Worm (Caenorhabditis elegans) whole organism, L3 larva: Measurements from ENCODE around the gene cnt-2.

ENCODE experiments used
- R02D3.7 ChIP-seq: fragments of 150-350 bp; optimal IDR thresholded peaks from 2 replicates; lab custom pipeline; 2014; ENCODE audit warnings: missing biosample characterization, missing genetic modification characterization
- ZK546.5 ChIP-seq: sonication (generic microtip); optimal IDR thresholded peaks from 2 replicates; lab custom pipeline; 2017; ENCODE audit warnings: missing biosample characterization, missing genetic modification characterization
- ama-1 ChIP-seq: fragments of 150-350 bp; optimal IDR thresholded peaks from 2 replicates; lab custom pipeline; 2018
- ceh-16 ChIP-seq: sonication (generic microtip); optimal IDR thresholded peaks from 2 replicates; lab custom pipeline; 2017; ENCODE audit warnings: missing biosample characterization, missing genetic modification characterization
- ceh-28 ChIP-seq: fragments of 150-350 bp; optimal IDR thresholded peaks from 2 replicates; lab custom pipeline; 2014; ENCODE audit warnings: missing biosample characterization, missing genetic modification reagents, missing genetic modification characterization
- ceh-82 ChIP-seq: fragments of 150-350 bp; optimal IDR thresholded peaks from 2 replicates; lab custom pipeline; 2014; ENCODE audit warnings: missing biosample characterization, missing genetic modification characterization
- ceh-9 ChIP-seq: sonication (generic microtip); optimal IDR thresholded peaks from 2 replicates; lab custom pipeline; 2018; ENCODE audit warnings: missing biosample characterization, missing genetic modification characterization
- daf-12 ChIP-seq: fragments of 150-350 bp; optimal IDR thresholded peaks from 2 replicates; lab custom pipeline; 2014; ENCODE audit warnings: missing biosample characterization, missing genetic modification reagents, missing genetic modification characterization
- egl-27 ChIP-seq: sonication (generic microtip); optimal IDR thresholded peaks from 4 replicates; lab custom pipeline; 2017; ENCODE audit warnings: missing biosample characterization, missing genetic modification reagents, missing genetic modification characterization
- egl-5 ChIP-seq: fragments of 150-350 bp; optimal IDR thresholded peaks from 2 replicates; lab custom pipeline; 2017; ENCODE audit warnings: missing biosample characterization, missing genetic modification reagents, missing genetic modification characterization, inconsistent platforms
- elt-1 ChIP-seq: fragments of 150-350 bp; optimal IDR thresholded peaks from 2 replicates; lab custom pipeline; 2014; ENCODE audit warnings: missing biosample characterization, missing genetic modification characterization
- elt-2 ChIP-seq: sonication (generic microtip); optimal IDR thresholded peaks from 2 replicates; lab custom pipeline; 2016; ENCODE audit warnings: missing genetic modification reagents, mild to moderate bottlenecking, missing genetic modification characterization, missing compliant biosample characterization
- elt-3 ChIP-seq, 3 experiments: fragments of 150-350 bp in 1 of 3; sonication (generic microtip) in 2 of 3; optimal IDR thresholded peaks; 2 replicates in 2 of 3; 4 replicates in 1 of 3; lab custom pipeline; 2014 to 2017; ENCODE audit warnings: missing biosample characterization in 3 of 3, missing genetic modification characterization in 3 of 3
- eor-1 ChIP-seq, 2 experiments: fragments of 150-350 bp; optimal IDR thresholded peaks; 2 replicates each; lab custom pipeline; 2014 to 2018; ENCODE audit warnings: missing biosample characterization in 2 of 2, missing genetic modification characterization in 2 of 2
- fkh-2 ChIP-seq: fragments of 150-350 bp; optimal IDR thresholded peaks from 2 replicates; lab custom pipeline; 2014; ENCODE audit warnings: missing biosample characterization, missing genetic modification reagents, missing genetic modification characterization
- fos-1 ChIP-seq: fragments of 150-350 bp; optimal IDR thresholded peaks from 2 replicates; lab custom pipeline; 2014; ENCODE audit warnings: missing biosample characterization, missing genetic modification characterization
- hmg-11 ChIP-seq: sonication (generic microtip); optimal IDR thresholded peaks from 2 replicates; lab custom pipeline; 2016; ENCODE audit warnings: missing genetic modification characterization, missing compliant biosample characterization
- jun-1 ChIP-seq: fragments of 150-350 bp; optimal IDR thresholded peaks from 2 replicates; lab custom pipeline; 2014; ENCODE audit warnings: missing biosample characterization, missing genetic modification reagents, missing genetic modification characterization
- lin-39 ChIP-seq: fragments of 150-350 bp; optimal IDR thresholded peaks from 2 replicates; lab custom pipeline; 2018; ENCODE audit warnings: missing biosample characterization, missing genetic modification reagents, missing genetic modification characterization
- lsy-12 ChIP-seq: sonication (generic microtip); optimal IDR thresholded peaks from 2 replicates; lab custom pipeline; 2016; ENCODE audit warnings: mild to moderate bottlenecking, missing genetic modification characterization, missing compliant biosample characterization
- mdl-1 ChIP-seq: fragments of 150-350 bp; optimal IDR thresholded peaks from 2 replicates; lab custom pipeline; 2014; ENCODE audit warnings: missing biosample characterization, missing genetic modification characterization
- nfya-1 ChIP-seq: sonication (generic microtip); optimal IDR thresholded peaks from 2 replicates; lab custom pipeline; 2017; ENCODE audit warnings: missing genetic modification characterization, mild to moderate bottlenecking, missing compliant biosample characterization, antibody characterized with exemption, moderate library complexity; ENCODE audit not compliant: insufficient read depth
- nhr-11 ChIP-seq: fragments of 150-350 bp; optimal IDR thresholded peaks from 2 replicates; lab custom pipeline; 2014; ENCODE audit warnings: missing biosample characterization, missing genetic modification characterization
- nhr-12 ChIP-seq: fragments of 150-350 bp; optimal IDR thresholded peaks from 2 replicates; lab custom pipeline; 2014; ENCODE audit warnings: missing biosample characterization, missing genetic modification characterization
- nhr-23 ChIP-seq: fragments of 150-350 bp; optimal IDR thresholded peaks from 2 replicates; lab custom pipeline; 2014; ENCODE audit warnings: missing biosample characterization, missing genetic modification reagents, missing genetic modification characterization
- nhr-25 ChIP-seq: sonication (generic microtip); optimal IDR thresholded peaks from 2 replicates; lab custom pipeline; 2017; ENCODE audit warnings: missing biosample characterization, missing genetic modification characterization
- nhr-43 ChIP-seq: sonication (generic microtip); optimal IDR thresholded peaks from 2 replicates; lab custom pipeline; 2016; ENCODE audit warnings: mild to moderate bottlenecking, missing genetic modification characterization, missing compliant biosample characterization; ENCODE audit not compliant: poor library complexity, severe bottlenecking
- nhr-67 ChIP-seq: fragments of 150-350 bp; optimal IDR thresholded peaks from 2 replicates; lab custom pipeline; 2014; ENCODE audit warnings: missing biosample characterization, missing genetic modification characterization
- nhr-76 ChIP-seq: fragments of 150-350 bp; sonication (generic microtip); optimal IDR thresholded peaks from 5 replicates; lab custom pipeline; 2014; ENCODE audit warnings: missing biosample characterization, missing genetic modification characterization
- nhr-77 ChIP-seq: fragments of 150-350 bp; optimal IDR thresholded peaks from 2 replicates; lab custom pipeline; 2014; ENCODE audit warnings: missing biosample characterization, missing genetic modification characterization
- pha-4 ChIP-seq: fragments of 150-350 bp; optimal IDR thresholded peaks from 2 replicates; lab custom pipeline; 2014; ENCODE audit warnings: missing biosample characterization, missing genetic modification reagents, missing genetic modification characterization
- pqm-1 ChIP-seq: fragments of 150-350 bp; optimal IDR thresholded peaks from 2 replicates; lab custom pipeline; 2017; ENCODE audit warnings: missing biosample characterization, missing genetic modification characterization, inconsistent platforms
- sea-2 ChIP-seq: fragments of 150-350 bp; sonication (generic microtip); optimal IDR thresholded peaks from 4 replicates; lab custom pipeline; 2014; ENCODE audit warnings: missing biosample characterization, missing genetic modification reagents, missing genetic modification characterization
- skn-1 ChIP-seq: fragments of 150-350 bp; optimal IDR thresholded peaks from 2 replicates; lab custom pipeline; 2014; ENCODE audit warnings: missing biosample characterization, missing genetic modification characterization
- snpc-4 ChIP-seq: fragments of 150-350 bp; optimal IDR thresholded peaks from 2 replicates; lab custom pipeline; 2014; ENCODE audit warnings: missing biosample characterization, missing genetic modification characterization
- tbx-2 ChIP-seq: sonication (generic microtip); optimal IDR thresholded peaks from 2 replicates; lab custom pipeline; 2016; ENCODE audit warnings: mild to moderate bottlenecking, missing genetic modification characterization, missing compliant biosample characterization
- unc-39 ChIP-seq: sonication (generic microtip); optimal IDR thresholded peaks from 4 replicates; lab custom pipeline; 2017; ENCODE audit warnings: missing biosample characterization, missing genetic modification characterization
- unc-62 ChIP-seq: fragments of 150-350 bp; sonication (generic microtip); optimal IDR thresholded peaks from 4 replicates; lab custom pipeline; 2014; ENCODE audit warnings: missing biosample characterization, missing genetic modification reagents, missing genetic modification characterization
- zag-1 ChIP-seq: fragments of 150-350 bp; optimal IDR thresholded peaks from 2 replicates; lab custom pipeline; 2014; ENCODE audit warnings: missing biosample characterization, missing genetic modification characterization
- ztf-11 ChIP-seq: fragments of 150-350 bp; optimal IDR thresholded peaks from 2 replicates; lab custom pipeline; 2014; ENCODE audit warnings: missing biosample characterization, missing genetic modification characterization
- ztf-4 ChIP-seq: fragments of 150-350 bp; optimal IDR thresholded peaks from 2 replicates; lab custom pipeline; 2014; ENCODE audit warnings: missing biosample characterization, missing genetic modification characterization

Gene cnt-2

ce11 chrIII:10714541-10714940 lies 59.7 kb downstream of the cnt-2 start:
- no peak for TF ChIP-seq sea-2
- TF ChIP-seq ceh-9 (tag; lab: Kevin White, UChicago) = no peak
- no peak for TF ChIP-seq daf-12 (tag; lab: Kevin White, UChicago)
- no peak for TF ChIP-seq elt-1 (tag; lab: Kevin White, UChicago)
- peak; percentile 33 for TF ChIP-seq ama-1 (lab: Kevin White, UChicago)
- no peak for TF ChIP-seq hmg-11 (tag; lab: Kevin White, UChicago)

ce11 chrIII:10716091-10716490 lies 61.3 kb downstream of the cnt-2 start, which contains the start of gene W09D10.4:
Gene W09D10.4 (minus strand): TSS chrIII:10716191.
- TF ChIP-seq jun-1 (tag; lab: Kevin White, UChicago) (no peak), elt-2 (peak; percentile 3), zag-1 (tag; lab: Kevin White, UChicago) (no peak), ama-1 (lab: Kevin White, UChicago) (peak; percentile 27)
- TF ChIP-seq, all 47 proteins: peak for 2

- peak; percentile 96 for TF ChIP-seq nhr-43 (tag; lab: Kevin White, UChicago)
- TF ChIP-seq lsy-12 (tag; lab: Kevin White, UChicago) = peak; percentile 17
- TF ChIP-seq fkh-2 = no peak
- TF ChIP-seq pha-4 = no peak
- no peak for TF ChIP-seq ceh-9 (tag; lab: Kevin White, UChicago)
- peak; percentile 19 for TF ChIP-seq R02D3.7 (tag; lab: Kevin White, UChicago)
- no peak for TF ChIP-seq unc-62 (GFP tag; lab: Kevin White, UChicago)
- TF ChIP-seq elt-1 (tag; lab: Kevin White, UChicago) = no peak
- TF ChIP-seq tbx-2 (tag; lab: Kevin White, UChicago) = peak; percentile 41
- TF ChIP-seq ztf-11 (tag; lab: Kevin White, UChicago) = no peak
- TF ChIP-seq sea-2 = no peak
- TF ChIP-seq ceh-82 = no peak
- peak; percentile 93 for TF ChIP-seq nhr-25 (tag; lab: Kevin White, UChicago)
- TF ChIP-seq lin-39 (tag; lab: Kevin White, UChicago) = no peak
- no peak for TF ChIP-seq zag-1 (tag; lab: Kevin White, UChicago)
- no peak for TF ChIP-seq egl-5 (tag; lab: Kevin White, UChicago)
- no peak for TF ChIP-seq nhr-12 (tag; lab: Kevin White, UChicago)
- TF ChIP-seq ama-1 (lab: Kevin White, UChicago) = peak; percentile 96
- no peak for TF ChIP-seq egl-27
- no peak for TF ChIP-seq nhr-77 (tag; lab: Kevin White, UChicago)
- TF ChIP-seq skn-1 (tag; lab: Kevin White, UChicago) = no peak
- TF ChIP-seq ZK546.5 (tag; lab: Kevin White, UChicago) = no peak
- peak; percentile 40 for TF ChIP-seq nhr-76 (tag; lab: Kevin White, UChicago)
- TF ChIP-seq ceh-16 (tag; lab: Kevin White, UChicago) = no peak
- TF ChIP-seq nfya-1 (tag; lab: Kevin White, UChicago) = peak; percentile 64
- TF ChIP-seq hmg-11 (tag; lab: Kevin White, UChicago) = no peak
- no peak for TF ChIP-seq nhr-11 (tag; lab: Kevin White, UChicago)
- TF ChIP-seq pqm-1 (tag; lab: Kevin White, UChicago) = peak; percentile 63
- TF ChIP-seq jun-1 (tag; lab: Kevin White, UChicago) = peak; percentile 42
- no peak for TF ChIP-seq nhr-67 (tag; lab: Kevin White, UChicago)
- no peak for TF ChIP-seq snpc-4
- TF ChIP-seq ceh-28 = peak; percentile 46
- peak; percentile 31 for TF ChIP-seq unc-39 (tag; lab: Kevin White, UChicago)
- TF ChIP-seq elt-3 (tag; optimal IDR thresholded peaks at IDR 0.05; lab: Kevin White, UChicago) = peak; percentile 41 to 67 (median 55)
- no peak for TF ChIP-seq eor-1 (tag; optimal IDR thresholded peaks at IDR 0.05; lab: Kevin White, UChicago)
- peak; percentile 63 for TF ChIP-seq elt-2
- TF ChIP-seq mdl-1 (tag; lab: Kevin White, UChicago) = peak; percentile 61
- peak; percentile 87 for TF ChIP-seq nhr-23
- TF ChIP-seq fos-1 (tag; lab: Kevin White, UChicago) = no peak
- TF ChIP-seq ztf-4 (tag; lab: Kevin White, UChicago) = peak; percentile 87
- TF ChIP-seq, all 47 proteins: peak for 17
Measured at ce11 chrIII:10717479-10717878, 62.7 kb downstream of the cnt-2 start.
